Fruit fly (Drosophila melanogaster): ENCODE measurements around the gene Pfdn2.
A peak's percentile ranks its signal among the peaks of the same experiment; 100 is the strongest.

Pfdn2 gene

dm6 chr3L:11052760-11053259 lies 21.4 kb downstream of the Pfdn2 start:
- TF ChIP-seq woc (GFP tag; optimal IDR thresholded peaks at IDR 0.05) (no peak), fru (GFP tag; optimal IDR thresholded peaks at IDR 0.05) (peak; percentile 4)

DNA sequence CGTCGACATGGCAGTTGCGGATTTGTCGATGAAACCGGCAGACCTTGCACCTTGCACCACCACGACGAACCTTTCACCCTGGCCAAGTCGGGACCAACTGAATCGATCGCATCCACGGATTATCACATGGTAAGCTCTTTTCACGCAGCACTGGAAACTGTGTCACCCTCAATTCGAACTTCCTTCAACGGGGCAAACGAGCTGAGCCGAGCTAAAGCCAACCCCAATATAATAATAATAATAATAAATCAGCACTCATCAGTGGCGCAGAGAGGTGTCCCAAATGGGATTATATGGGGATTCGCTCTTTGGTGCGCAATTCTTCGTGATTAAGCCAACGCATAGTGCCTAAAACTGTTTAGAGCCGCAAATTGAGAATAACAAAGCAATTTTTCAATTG lies 22.9 kb downstream of the Pfdn2 start, which contains the start of gene CG43693:
Gene CG43693 (minus strand): TSS at position 101 of the 400 bp plus-strand sequence.
- TF ChIP-seq brk (GFP tag; optimal IDR thresholded peaks at IDR 0.05), result no peak
- no peak for TF ChIP-seq N (GFP tag; optimal IDR thresholded peaks at IDR 0.05)
- no peak for TF ChIP-seq woc (GFP tag; optimal IDR thresholded peaks at IDR 0.05)
- no peak for TF ChIP-seq tai (GFP tag; optimal IDR thresholded peaks at IDR 0.05)
- no peak for TF ChIP-seq foxo (GFP tag; optimal IDR thresholded peaks at IDR 0.05)
- no peak for TF ChIP-seq CG9705 (GFP tag; optimal IDR thresholded peaks at IDR 0.05)
- no peak for TF ChIP-seq dmrt93B (GFP tag; optimal IDR thresholded peaks at IDR 0.05)
- no peak for TF ChIP-seq Hnf4 (GFP tag; optimal IDR thresholded peaks at IDR 0.05)

dm6 chr3L:11049414-11049813 lies 24.8 kb downstream of the Pfdn2 start:
- TF ChIP-seq OdsH (GFP tag; optimal IDR thresholded peaks at IDR 0.05) (no peak), CrebA (GFP tag; optimal IDR thresholded peaks at IDR 0.05; ENCODE audit: borderline replicate concordance) (no peak), pan (optimal IDR thresholded peaks at IDR 0.05) (no peak), psq (GFP tag; optimal IDR thresholded peaks at IDR 0.05) (no peak), sage (GFP tag; optimal IDR thresholded peaks at IDR 0.05) (no peak), CG32264 (GFP tag; optimal IDR thresholded peaks at IDR 0.05) (no peak), brk (GFP tag; optimal IDR thresholded peaks at IDR 0.05) (no peak), Rel (GFP tag; optimal IDR thresholded peaks at IDR 0.05) (no peak), Rel (tag; optimal IDR thresholded peaks at IDR 0.05) (no peak), GATAd (GFP tag; optimal IDR thresholded peaks at IDR 0.05) (no peak), N (GFP tag; optimal IDR thresholded peaks at IDR 0.05) (no peak)

dm6 chr3L:11047877-11048276 lies 26.3 kb downstream of the Pfdn2 start:
- TF ChIP-seq Hnf4 (GFP tag; optimal IDR thresholded peaks at IDR 0.05), result peak; percentile 43
- TF ChIP-seq br (GFP tag; optimal IDR thresholded peaks at IDR 0.05), result peak; percentile 73
- peak; percentile 92 for TF ChIP-seq Myc (optimal IDR thresholded peaks at IDR 0.05)
- peak; percentile 85 for TF ChIP-seq Vsx2 (GFP tag; optimal IDR thresholded peaks at IDR 0.05; ENCODE audit: partially characterized antibody)
- peak; percentile 67 for TF ChIP-seq Hr83 (GFP tag; optimal IDR thresholded peaks at IDR 0.05; ENCODE audit: poor library complexity, severe bottlenecking)
- peak; percentile 60 for TF ChIP-seq OdsH (GFP tag; optimal IDR thresholded peaks at IDR 0.05)
- peak; percentile 21 for TF ChIP-seq dmrt93B (GFP tag; optimal IDR thresholded peaks at IDR 0.05)
- TF ChIP-seq ey (GFP tag; optimal IDR thresholded peaks at IDR 0.05), result peak; percentile 44
- peak; percentile 55 for TF ChIP-seq h (GFP tag; optimal IDR thresholded peaks at IDR 0.05)
- peak; percentile 24 for TF ChIP-seq sv (GFP tag; optimal IDR thresholded peaks at IDR 0.05)
- no peak for TF ChIP-seq usp (GFP tag; optimal IDR thresholded peaks at IDR 0.05)
- TF ChIP-seq woc (GFP tag; optimal IDR thresholded peaks at IDR 0.05), result no peak
- TF ChIP-seq tai (GFP tag; optimal IDR thresholded peaks at IDR 0.05), result peak; percentile 43
- no peak for TF ChIP-seq N (GFP tag; optimal IDR thresholded peaks at IDR 0.05)
- TF ChIP-seq HLH106 (tag; optimal IDR thresholded peaks at IDR 0.05), result peak; percentile 45
- peak; percentile 28 for TF ChIP-seq psq (GFP tag; optimal IDR thresholded peaks at IDR 0.05)
- TF ChIP-seq fru (GFP tag; optimal IDR thresholded peaks at IDR 0.05), result peak; percentile 60
- TF ChIP-seq brk (GFP tag; optimal IDR thresholded peaks at IDR 0.05), result no peak
- no peak for TF ChIP-seq dl (GFP tag; optimal IDR thresholded peaks at IDR 0.05; ENCODE audit: insufficient read depth in 1 of 2, partially characterized antibody in 2 of 2)
- TF ChIP-seq CrebA (GFP tag; optimal IDR thresholded peaks at IDR 0.05; ENCODE audit: borderline replicate concordance), result no peak
- TF ChIP-seq foxo (GFP tag; optimal IDR thresholded peaks at IDR 0.05), result peak in 1 of 2 experiments; percentile 74
- TF ChIP-seq jim (GFP tag; optimal IDR thresholded peaks at IDR 0.05), result peak; percentile 3

- no peak for TF ChIP-seq lola (GFP tag; optimal IDR thresholded peaks at IDR 0.05)
- TF ChIP-seq Dfd (GFP tag; optimal IDR thresholded peaks at IDR 0.05), result peak; percentile 82
Observed at dm6 chr3L:11046559-11046958, 27.6 kb downstream of the Pfdn2 start.

DNA sequence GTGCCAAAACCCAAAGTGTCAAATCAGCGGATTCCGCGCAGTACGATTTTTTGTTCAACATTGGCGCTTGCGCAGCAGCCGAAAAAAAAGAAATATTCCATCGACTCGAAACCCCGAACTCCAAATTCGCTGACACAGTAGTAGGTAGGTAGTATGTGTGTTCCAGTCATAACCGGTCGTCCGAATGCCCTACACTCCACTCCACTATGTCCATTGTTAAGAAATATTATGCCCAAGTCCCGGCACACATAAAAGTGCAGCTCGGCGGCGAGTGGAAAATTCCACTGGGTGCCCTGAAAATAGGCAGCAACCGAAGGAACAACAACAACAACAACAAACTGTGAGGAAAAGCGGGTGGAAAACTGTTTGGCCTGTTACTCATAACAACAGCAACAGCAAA lies 29.2 kb downstream of the Pfdn2 start:
- TF ChIP-seq OdsH (GFP tag; optimal IDR thresholded peaks at IDR 0.05) (no peak), br (GFP tag; optimal IDR thresholded peaks at IDR 0.05) (no peak), rgr (GFP tag; optimal IDR thresholded peaks at IDR 0.05) (no peak), N (GFP tag; optimal IDR thresholded peaks at IDR 0.05) (no peak), Vsx2 (GFP tag; optimal IDR thresholded peaks at IDR 0.05; ENCODE audit: partially characterized antibody) (no peak), jim (GFP tag; optimal IDR thresholded peaks at IDR 0.05) (no peak), psq (GFP tag; optimal IDR thresholded peaks at IDR 0.05) (no peak), lola (GFP tag; optimal IDR thresholded peaks at IDR 0.05) (no peak), Dfd (GFP tag; optimal IDR thresholded peaks at IDR 0.05) (no peak), CrebA (GFP tag; optimal IDR thresholded peaks at IDR 0.05; ENCODE audit: borderline replicate concordance) (no peak), Myc (optimal IDR thresholded peaks at IDR 0.05) (no peak), Sp1 (GFP tag; optimal IDR thresholded peaks at IDR 0.05) (no peak), dsf (GFP tag; optimal IDR thresholded peaks at IDR 0.05; ENCODE audit: borderline replicate concordance) (no peak), CG9705 (GFP tag; optimal IDR thresholded peaks at IDR 0.05) (no peak)

Measured in whole organism, wandering third instar larva.